Worm (Caenorhabditis elegans) whole organism, L1 larva: Measurements from ENCODE around the gene Y39G8B.10.

Experiments
- C04F5.9 ChIP-seq: sonication (generic microtip); optimal IDR thresholded peaks from 2 replicates; lab custom pipeline; 2016; ENCODE audit warnings: missing genetic modification characterization, missing compliant biosample characterization
- C34B4.2 ChIP-seq: sonication (generic microtip); optimal IDR thresholded peaks from 2 replicates; lab custom pipeline; 2017; ENCODE audit warnings: mild to moderate bottlenecking, missing genetic modification characterization, missing compliant biosample characterization
- F16B12.6 ChIP-seq: fragments of 150-350 bp; optimal IDR thresholded peaks from 2 replicates; lab custom pipeline; 2014; ENCODE audit warnings: missing biosample characterization, missing genetic modification characterization
- alr-1 ChIP-seq: fragments of 200-800 bp; sonication (Bioruptor generic); optimal IDR thresholded peaks from 2 replicates; lab custom pipeline; 2018; ENCODE audit warnings: borderline replicate concordance, mild to moderate bottlenecking, missing genetic modification characterization, missing compliant biosample characterization
- ama-1 ChIP-seq: fragments of 150-350 bp; optimal IDR thresholded peaks from 2 replicates; lab custom pipeline; 2014
- blmp-1 ChIP-seq: fragments of 150-350 bp; optimal IDR thresholded peaks from 2 replicates; lab custom pipeline; 2014; ENCODE audit warnings: missing biosample characterization, missing genetic modification characterization
- efl-1 ChIP-seq, 4 experiments: fragments of 150-350 bp; optimal IDR thresholded peaks in 3 of 4; peaks in 1 of 4; 1 replicate in 1 of 4; 2 replicates in 3 of 4; lab custom pipeline; 2014; ENCODE audit warnings: missing biosample characterization in 2 of 4, missing genetic modification characterization in 2 of 4, missing genetic modification reagents in 2 of 4
- efl-3 ChIP-seq: fragments of 200-800 bp; sonication (Bioruptor generic); optimal IDR thresholded peaks from 2 replicates; lab custom pipeline; 2018; ENCODE audit warnings: mild to moderate bottlenecking, missing genetic modification characterization, missing compliant biosample characterization
- egl-13 ChIP-seq: sonication (generic microtip); optimal IDR thresholded peaks from 2 replicates; lab custom pipeline; 2016; ENCODE audit warnings: missing genotype, missing genetic modification reagents, missing genetic modification characterization, missing compliant biosample characterization
- elt-2 ChIP-seq: sonication (generic microtip); optimal IDR thresholded peaks from 2 replicates; lab custom pipeline; 2016; ENCODE audit warnings: missing genetic modification characterization, mild to moderate bottlenecking, inconsistent platforms, missing compliant biosample characterization, missing genetic modification reagents
- lin-35 ChIP-seq, 2 experiments: fragments of 150-350 bp; optimal IDR thresholded peaks; 2 replicates each; lab custom pipeline; 2014; ENCODE audit warnings: missing biosample characterization in 2 of 2, missing genetic modification characterization in 2 of 2, missing genetic modification reagents in 2 of 2
- lin-39 ChIP-seq: fragments of 150-350 bp; optimal IDR thresholded peaks from 2 replicates; lab custom pipeline; 2014; ENCODE audit warnings: missing biosample characterization, missing genetic modification reagents, missing genetic modification characterization
- lir-3 ChIP-seq: sonication (generic microtip); optimal IDR thresholded peaks from 2 replicates; lab custom pipeline; 2016; ENCODE audit warnings: mild to moderate bottlenecking, missing genetic modification characterization, moderate library complexity, missing compliant biosample characterization; ENCODE audit not compliant: poor library complexity
- mef-2 ChIP-seq: fragments of 150-350 bp; optimal IDR thresholded peaks from 2 replicates; lab custom pipeline; 2014; ENCODE audit warnings: missing biosample characterization, missing genetic modification characterization
- mep-1 ChIP-seq: fragments of 150-350 bp; optimal IDR thresholded peaks from 2 replicates; lab custom pipeline; 2014; ENCODE audit warnings: missing biosample characterization, missing genetic modification characterization
- nhr-11 ChIP-seq: fragments of 150-350 bp; optimal IDR thresholded peaks from 2 replicates; lab custom pipeline; 2014; ENCODE audit warnings: missing biosample characterization, missing genetic modification characterization
- nhr-19 ChIP-seq: fragments of 200-800 bp; sonication (Bioruptor generic); conservative IDR thresholded peaks from 2 replicates; pipeline ENCODE4 v1.3.6; 2022; ENCODE audit warnings: missing genetic modification characterization, missing compliant biosample characterization
- nhr-20 ChIP-seq: sonication (generic microtip); optimal IDR thresholded peaks from 2 replicates; lab custom pipeline; 2016; ENCODE audit warnings: mild to moderate bottlenecking, missing genetic modification characterization, missing compliant biosample characterization
- nhr-47 ChIP-seq: sonication (generic microtip); optimal IDR thresholded peaks from 2 replicates; lab custom pipeline; 2016; ENCODE audit warnings: mild to moderate bottlenecking, missing genetic modification characterization, moderate library complexity, missing compliant biosample characterization
- nhr-76 ChIP-seq: sonication (generic microtip); optimal IDR thresholded peaks from 2 replicates; lab custom pipeline; 2017; ENCODE audit warnings: missing biosample characterization, missing genetic modification characterization
- nhr-84 ChIP-seq: sonication (generic microtip); optimal IDR thresholded peaks from 2 replicates; lab custom pipeline; 2017; ENCODE audit warnings: missing biosample characterization, missing genetic modification characterization
- nhr-90 ChIP-seq: sonication (generic microtip); optimal IDR thresholded peaks from 2 replicates; lab custom pipeline; 2016; ENCODE audit warnings: mild to moderate bottlenecking, missing genetic modification characterization, missing compliant biosample characterization; ENCODE audit not compliant: poor library complexity
- rnt-1 ChIP-seq: sonication (generic microtip); optimal IDR thresholded peaks from 2 replicates; lab custom pipeline; 2016; ENCODE audit warnings: mild to moderate bottlenecking, missing genetic modification characterization, moderate library complexity, missing compliant biosample characterization
- skn-1 ChIP-seq: fragments of 150-350 bp; optimal IDR thresholded peaks from 2 replicates; lab custom pipeline; 2014; ENCODE audit warnings: missing biosample characterization, missing genetic modification characterization
- snpc-4 ChIP-seq: fragments of 150-350 bp; optimal IDR thresholded peaks from 2 replicates; lab custom pipeline; 2014; ENCODE audit warnings: missing biosample characterization, missing genetic modification characterization
- sox-4 ChIP-seq: sonication (generic microtip); optimal IDR thresholded peaks from 2 replicates; lab custom pipeline; 2016; ENCODE audit warnings: missing genetic modification characterization, missing compliant biosample characterization
- swsn-7 ChIP-seq: sonication (generic microtip); optimal IDR thresholded peaks from 2 replicates; lab custom pipeline; 2016; ENCODE audit warnings: missing genetic modification characterization, missing compliant biosample characterization
- unc-86 ChIP-seq: sonication (generic microtip); optimal IDR thresholded peaks from 2 replicates; lab custom pipeline; 2016; ENCODE audit warnings: missing genetic modification characterization, missing compliant biosample characterization
- unc-98 ChIP-seq: fragments of 200-800 bp; sonication (Bioruptor generic); IDR thresholded peaks from 2 replicates; pipeline ENCODE4 v1.3.6; 2022; ENCODE audit warnings: missing genetic modification characterization, missing compliant biosample characterization
- zip-4 ChIP-seq: fragments of 200-800 bp; sonication (Bioruptor generic); optimal IDR thresholded peaks from 2 replicates; lab custom pipeline; 2018; ENCODE audit warnings: mild to moderate bottlenecking, missing genetic modification characterization, moderate library complexity, missing compliant biosample characterization
- ztf-4 ChIP-seq: fragments of 150-350 bp; optimal IDR thresholded peaks from 2 replicates; lab custom pipeline; 2014; ENCODE audit warnings: missing biosample characterization, missing genetic modification characterization

Gene Y39G8B.10

ce11 chrII:14008359-14008758, 25.4 kb upstream of the Y39G8B.10 start, which contains the start of gene F01D5.7:
TSS of gene F01D5.7 (plus strand) at chrII:14008659.
- TF ChIP-seq lir-3 (tag; lab: Kevin White, UChicago) = no peak
- TF ChIP-seq lin-39 (tag; lab: Kevin White, UChicago) = no peak
- TF ChIP-seq C04F5.9 (tag; lab: Kevin White, UChicago) = no peak
- TF ChIP-seq unc-86 (tag; lab: Kevin White, UChicago) = no peak

ce11 chrII:14006210-14006609, 23.3 kb upstream of the Y39G8B.10 start, which contains the start of gene F01D5.6:
TSS of gene F01D5.6 (plus strand) at chrII:14006510.
- TF ChIP-seq sox-4 (tag; lab: Kevin White, UChicago) (no peak), alr-1 (tag; lab: Kevin White, UChicago) (no peak), nhr-19 (GFP tag; lab: Robert Waterston, UW) (no peak), rnt-1 (tag; lab: Kevin White, UChicago) (no peak), nhr-47 (tag; lab: Kevin White, UChicago) (no peak), nhr-11 (tag; lab: Kevin White, UChicago) (no peak), nhr-84 (tag; lab: Kevin White, UChicago) (no peak), nhr-76 (tag; lab: Kevin White, UChicago) (no peak), nhr-90 (tag; lab: Kevin White, UChicago) (no peak), lin-35 (GFP tag; optimal IDR thresholded peaks at IDR 0.05; lab: Kevin White, UChicago) (no peak), skn-1 (tag; lab: Kevin White, UChicago) (no peak), C34B4.2 (tag; lab: Kevin White, UChicago) (no peak)

ce11 chrII:14005183-14005582, 22.3 kb upstream of the Y39G8B.10 start:
- TF ChIP-seq nhr-90 (tag; lab: Kevin White, UChicago) (no peak), efl-1 (optimal IDR thresholded peaks at IDR 0.05; lab: Kevin White, UChicago) (no peak), efl-1 (GFP tag; optimal IDR thresholded peaks at IDR 0.05 in 1 of 2; lab: Kevin White, UChicago) (peak in 1 of 2 experiments; percentile 75)
- TF ChIP-seq, all 84 proteins: peak for 1

- peak; percentile 44 for TF ChIP-seq blmp-1 (tag; lab: Kevin White, UChicago)
- no peak for TF ChIP-seq nhr-20
Measured at ce11 chrII:14004770-14005169, 21.9 kb upstream of the Y39G8B.10 start.

- peak; percentile 15 for TF ChIP-seq blmp-1 (tag; lab: Kevin White, UChicago)
- TF ChIP-seq alr-1 (tag; lab: Kevin White, UChicago) = no peak
- no peak for TF ChIP-seq efl-1 (optimal IDR thresholded peaks at IDR 0.05; lab: Kevin White, UChicago)
- TF ChIP-seq efl-1 (GFP tag; optimal IDR thresholded peaks at IDR 0.05 in 1 of 2; lab: Kevin White, UChicago) = peak in 1 of 2 experiments; percentile 74
- peak; percentile 76 for TF ChIP-seq snpc-4
Measured at ce11 chrII:14003821-14004430, 21.0 kb upstream of the Y39G8B.10 start.

- TF ChIP-seq elt-2 (tag; lab: Kevin White, UChicago) (peak; percentile 55), nhr-47 (tag; lab: Kevin White, UChicago) (no peak)
Measured at ce11 chrII:14002200-14002599, 19.3 kb upstream of the Y39G8B.10 start, which contains the start of gene F01D5.5. TSS of gene F01D5.5 (minus strand) at chrII:14002300.

ce11 chrII:14000044-14000443, 17.1 kb upstream of the Y39G8B.10 start, which contains the start of gene F01D5.3:
TSS of gene F01D5.3 (minus strand) at chrII:14000144.
- peak; percentile 21 for TF ChIP-seq elt-2 (tag; lab: Kevin White, UChicago)

- no peak for TF ChIP-seq F16B12.6 (tag; lab: Kevin White, UChicago)
- TF ChIP-seq C34B4.2 (tag; lab: Kevin White, UChicago) = no peak
- no peak for TF ChIP-seq efl-3 (GFP tag; lab: Kevin White, UChicago)
- TF ChIP-seq unc-98 = no peak
- TF ChIP-seq zip-4 (GFP tag; lab: Kevin White, UChicago) = no peak
- TF ChIP-seq egl-13 (tag; lab: Kevin White, UChicago) = no peak
- no peak for TF ChIP-seq mep-1
- no peak for TF ChIP-seq mef-2 (tag; lab: Kevin White, UChicago)
- no peak for TF ChIP-seq unc-86 (tag; lab: Kevin White, UChicago)
- TF ChIP-seq skn-1 (tag; lab: Kevin White, UChicago) = no peak
- TF ChIP-seq swsn-7 = no peak
- no peak for TF ChIP-seq ztf-4 (tag; lab: Kevin White, UChicago)
- no peak for TF ChIP-seq ama-1 (lab: Kevin White, UChicago)
- TF ChIP-seq, all 84 proteins: peak for 0
Measured at ce11 chrII:13998964-13999363, 16.0 kb upstream of the Y39G8B.10 start, which contains the start of gene F01D5.2. TSS of gene F01D5.2 (minus strand) at chrII:13999064.
